Fruit fly (Drosophila melanogaster) whole organism, embryonic: ENCODE measurements around the gene CG34238.

ENCODE experiments used
- Adf1 ChIP-seq: fragments of 200-800 bp; sonication (Bioruptor generic); IDR thresholded peaks from 2 replicates; pipeline ENCODE4 v1.3.6; 2022; ENCODE audit warnings: missing biosample characterization, missing genetic modification characterization
- Aef1 ChIP-seq: fragments of 200-800 bp; sonication (Bioruptor generic); IDR thresholded peaks from 3 replicates; pipeline ENCODE4 v1.3.6; 2022; ENCODE audit warnings: missing biosample characterization, missing genetic modification characterization
- CG13123 ChIP-seq: fragments of 200-800 bp; sonication (Bioruptor generic); optimal IDR thresholded peaks from 2 replicates; lab custom pipeline; 2016; ENCODE audit warnings: missing biosample characterization, missing genetic modification characterization
- CG13287 ChIP-seq: fragments of 200-800 bp; sonication (Bioruptor generic); IDR thresholded peaks from 2 replicates; pipeline ENCODE4 v1.3.6; 2022; ENCODE audit warnings: missing biosample characterization, missing genetic modification characterization; ENCODE audit not compliant: partially characterized antibody
- CG13894 ChIP-seq: fragments of 200-800 bp; sonication (Bioruptor generic); optimal IDR thresholded peaks from 3 replicates; lab custom pipeline; 2018; ENCODE audit warnings: missing biosample characterization, mild to moderate bottlenecking, missing genetic modification characterization, moderate library complexity
- CG17385 ChIP-seq: fragments of 200-800 bp; sonication (Bioruptor generic); optimal IDR thresholded peaks from 3 replicates; lab custom pipeline; 2018; ENCODE audit warnings: missing biosample characterization, mild to moderate bottlenecking, missing genetic modification characterization
- CG17912 ChIP-seq: fragments of 200-800 bp; sonication (Bioruptor generic); optimal IDR thresholded peaks from 2 replicates; lab custom pipeline; 2018; ENCODE audit warnings: missing biosample characterization, mild to moderate bottlenecking, missing genetic modification characterization
- CG1832 ChIP-seq: fragments of 200-800 bp; sonication (Bioruptor generic); optimal IDR thresholded peaks from 2 replicates; lab custom pipeline; 2017; ENCODE audit warnings: missing biosample characterization, mild to moderate bottlenecking, missing genetic modification characterization, inconsistent platforms
- CG2199 ChIP-seq: fragments of 200-800 bp; sonication (Bioruptor generic); IDR thresholded peaks from 3 replicates; pipeline ENCODE4 v1.3.6; 2022; ENCODE audit warnings: missing biosample characterization, missing genetic modification characterization
- CG32767 ChIP-seq: fragments of 200-800 bp; sonication (Bioruptor generic); IDR thresholded peaks from 2 replicates; pipeline ENCODE4 v1.3.6; 2022; ENCODE audit warnings: missing biosample characterization, missing genetic modification characterization
- CG4360 ChIP-seq: fragments of 200-800 bp; sonication (Bioruptor generic); IDR thresholded peaks from 2 replicates; pipeline ENCODE4 v1.3.6; 2022; ENCODE audit warnings: missing biosample characterization, missing genetic modification characterization
- CG4404 ChIP-seq: fragments of 200-800 bp; sonication (Bioruptor generic); IDR thresholded peaks from 2 replicates; pipeline ENCODE4 v1.3.6; 2022; ENCODE audit warnings: missing biosample characterization, missing genetic modification characterization
- CG6654 ChIP-seq: fragments of 200-800 bp; sonication (Bioruptor generic); optimal IDR thresholded peaks from 2 replicates; lab custom pipeline; 2017; ENCODE audit warnings: missing biosample characterization, mild to moderate bottlenecking, missing genetic modification characterization
- CG8924 ChIP-seq: fragments of 200-800 bp; optimal IDR thresholded peaks from 3 replicates; lab custom pipeline; 2019; ENCODE audit warnings: missing biosample characterization, mild to moderate bottlenecking, missing genetic modification characterization, moderate library complexity
- Camta ChIP-seq: fragments of 200-800 bp; sonication (Bioruptor generic); optimal IDR thresholded peaks from 2 replicates; lab custom pipeline; 2016; ENCODE audit warnings: missing biosample characterization, missing genetic modification characterization
- D ChIP-seq, 2 experiments: fragments of 200-800 bp in 1 of 2; fragments of >200 bp in 1 of 2; sonication (Bioruptor generic) in 1 of 2; optimal IDR thresholded peaks; 2 replicates in 1 of 2; 3 replicates in 1 of 2; lab custom pipeline; 2017; ENCODE audit warnings: mild to moderate bottlenecking in 1 of 2, missing biosample characterization in 1 of 2, missing genetic modification characterization in 1 of 2, missing genetic modification reagents in 1 of 2
- Dbx ChIP-seq: fragments of 200-800 bp; sonication (Bioruptor generic); IDR thresholded peaks from 3 replicates; pipeline ENCODE4 v1.3.6; 2022; ENCODE audit warnings: missing biosample characterization, missing genetic modification characterization
- Dfd ChIP-seq, 2 experiments: fragments of >200 bp; optimal IDR thresholded peaks; 2 replicates each; lab custom pipeline; 2017; ENCODE audit warnings: missing biosample characterization in 2 of 2, missing genetic modification characterization in 2 of 2
- E2f1 ChIP-seq: fragments of 200-800 bp; sonication (Bioruptor generic); IDR thresholded peaks from 2 replicates; pipeline ENCODE4 v1.3.6; 2022; ENCODE audit warnings: missing biosample characterization, missing genetic modification characterization
- H2.0 ChIP-seq: fragments of 200-800 bp; sonication (Bioruptor generic); IDR thresholded peaks from 2 replicates; pipeline ENCODE4 v1.3.6; 2022; ENCODE audit warnings: missing biosample characterization, missing genetic modification characterization
- Hey ChIP-seq: fragments of 200-800 bp; sonication (Bioruptor generic); optimal IDR thresholded peaks from 3 replicates; lab custom pipeline; 2018; ENCODE audit warnings: missing biosample characterization, mild to moderate bottlenecking, missing genetic modification characterization
- Hmr ChIP-seq: fragments of 200-800 bp; sonication (Bioruptor generic); optimal IDR thresholded peaks from 3 replicates; lab custom pipeline; 2017; ENCODE audit warnings: mild to moderate bottlenecking, missing biosample characterization, missing genetic modification reagents, missing genetic modification characterization
- Med ChIP-seq: fragments of 200-800 bp; sonication (Bioruptor generic); peaks from one replicate; lab custom pipeline; 2016; ENCODE audit warnings: missing biosample characterization, missing genetic modification characterization, mild to moderate bottlenecking, inconsistent platforms, moderate library complexity
- Rfx ChIP-seq: fragments of 200-800 bp; sonication (Bioruptor generic); IDR thresholded peaks from 2 replicates; pipeline ENCODE4 v1.3.6; 2022; ENCODE audit warnings: missing biosample characterization, missing genetic modification characterization
- Trl ChIP-seq, 3 experiments: fragments of >200 bp in 2 of 3; fragments of 200-800 bp in 1 of 3; sonication (Bioruptor generic) in 1 of 3; optimal IDR thresholded peaks; 2 replicates in 1 of 3; 3 replicates in 2 of 3; lab custom pipeline; 2016 to 2017; ENCODE audit warnings: missing biosample characterization in 1 of 3, missing genetic modification characterization in 1 of 3
- abd-A ChIP-seq: fragments of 200-800 bp; sonication (Bioruptor generic); optimal IDR thresholded peaks from 3 replicates; lab custom pipeline; 2019; ENCODE audit warnings: missing biosample characterization, mild to moderate bottlenecking, missing genetic modification characterization, moderate library complexity
- bowl ChIP-seq: fragments of 200-800 bp; sonication (Bioruptor generic); IDR thresholded peaks from 2 replicates; pipeline ENCODE4 v1.3.6; 2022; ENCODE audit warnings: missing biosample characterization, missing genetic modification characterization
- cg ChIP-seq: fragments of 200-800 bp; sonication (Bioruptor generic); optimal IDR thresholded peaks from 3 replicates; lab custom pipeline; 2019; ENCODE audit warnings: missing biosample characterization, mild to moderate bottlenecking, missing genetic modification characterization, moderate library complexity
- chinmo ChIP-seq: fragments of 200-800 bp; sonication (Bioruptor generic); IDR thresholded peaks from 4 replicates; pipeline ENCODE4 v1.3.6; 2022; ENCODE audit warnings: missing biosample characterization, missing genetic modification characterization; ENCODE audit not compliant: partially characterized antibody
- chm ChIP-seq: fragments of 200-800 bp; sonication (Bioruptor generic); IDR thresholded peaks from 2 replicates; pipeline ENCODE4 v1.3.6; 2022; ENCODE audit warnings: missing biosample characterization, missing genetic modification characterization
- ci ChIP-seq: fragments of 200-800 bp; sonication (Bioruptor generic); IDR thresholded peaks from 3 replicates; pipeline ENCODE4 v1.3.6; 2022; ENCODE audit warnings: missing biosample characterization, missing genetic modification characterization
- crol ChIP-seq: fragments of 200-800 bp; sonication (Bioruptor generic); IDR thresholded peaks from 2 replicates; pipeline ENCODE4 v1.3.6; 2022; ENCODE audit warnings: missing biosample characterization, missing genetic modification characterization
- esg ChIP-seq: fragments of 200-800 bp; sonication (Bioruptor generic); conservative IDR thresholded peaks from 2 replicates; pipeline ENCODE4 v1.3.6; 2022; ENCODE audit warnings: missing biosample characterization, missing genetic modification characterization
- grn ChIP-seq: fragments of 200-800 bp; sonication (Bioruptor generic); optimal IDR thresholded peaks from 3 replicates; lab custom pipeline; 2017; ENCODE audit warnings: missing biosample characterization, missing genetic modification characterization
- hth ChIP-seq: fragments of >200 bp; optimal IDR thresholded peaks from 2 replicates; lab custom pipeline; 2017; ENCODE audit warnings: inconsistent platforms
- kay ChIP-seq: fragments of 200-800 bp; sonication (Bioruptor generic); optimal IDR thresholded peaks from 2 replicates; lab custom pipeline; 2016; ENCODE audit warnings: missing biosample characterization, missing genetic modification characterization
- kni ChIP-seq: fragments of 200-800 bp; sonication (Bioruptor generic); optimal IDR thresholded peaks from 3 replicates; lab custom pipeline; 2017; ENCODE audit warnings: mild to moderate bottlenecking, missing biosample characterization, missing genetic modification reagents, missing genetic modification characterization
- lola ChIP-seq, 3 experiments: fragments of >200 bp in 2 of 3; fragments of 200-800 bp in 1 of 3; sonication (Bioruptor generic) in 1 of 3; optimal IDR thresholded peaks; 2 replicates each; lab custom pipeline; 2017 to 2019; ENCODE audit warnings: missing biosample characterization in 3 of 3, missing genetic modification characterization in 3 of 3, mild to moderate bottlenecking in 1 of 3, moderate library complexity in 1 of 3
- sc ChIP-seq, 3 experiments: fragments of >200 bp in 2 of 3; fragments of 200-800 bp in 1 of 3; sonication (Bioruptor generic) in 1 of 3; optimal IDR thresholded peaks; 2 replicates in 2 of 3; 3 replicates in 1 of 3; lab custom pipeline; 2017; ENCODE audit warnings: mild to moderate bottlenecking in 1 of 3, missing biosample characterization in 1 of 3, missing genetic modification characterization in 1 of 3, missing genetic modification reagents in 1 of 3
- sd ChIP-seq: fragments of 200-800 bp; sonication (Bioruptor generic); optimal IDR thresholded peaks from 3 replicates; lab custom pipeline; 2018; ENCODE audit warnings: missing biosample characterization, mild to moderate bottlenecking, missing genetic modification characterization, moderate library complexity
- sqz ChIP-seq: fragments of 200-800 bp; sonication (Bioruptor generic); optimal IDR thresholded peaks from 3 replicates; lab custom pipeline; 2018; ENCODE audit warnings: missing biosample characterization, mild to moderate bottlenecking, missing genetic modification characterization
- sr ChIP-seq: fragments of 200-800 bp; sonication (Bioruptor generic); IDR thresholded peaks from 3 replicates; pipeline ENCODE4 v1.3.6; 2022; ENCODE audit warnings: missing biosample characterization, missing genetic modification characterization
- wek ChIP-seq: fragments of 200-800 bp; sonication (Bioruptor generic); optimal IDR thresholded peaks from 3 replicates; lab custom pipeline; 2018; ENCODE audit warnings: missing biosample characterization, mild to moderate bottlenecking, missing genetic modification characterization, moderate library complexity

CG34238 gene

DNA sequence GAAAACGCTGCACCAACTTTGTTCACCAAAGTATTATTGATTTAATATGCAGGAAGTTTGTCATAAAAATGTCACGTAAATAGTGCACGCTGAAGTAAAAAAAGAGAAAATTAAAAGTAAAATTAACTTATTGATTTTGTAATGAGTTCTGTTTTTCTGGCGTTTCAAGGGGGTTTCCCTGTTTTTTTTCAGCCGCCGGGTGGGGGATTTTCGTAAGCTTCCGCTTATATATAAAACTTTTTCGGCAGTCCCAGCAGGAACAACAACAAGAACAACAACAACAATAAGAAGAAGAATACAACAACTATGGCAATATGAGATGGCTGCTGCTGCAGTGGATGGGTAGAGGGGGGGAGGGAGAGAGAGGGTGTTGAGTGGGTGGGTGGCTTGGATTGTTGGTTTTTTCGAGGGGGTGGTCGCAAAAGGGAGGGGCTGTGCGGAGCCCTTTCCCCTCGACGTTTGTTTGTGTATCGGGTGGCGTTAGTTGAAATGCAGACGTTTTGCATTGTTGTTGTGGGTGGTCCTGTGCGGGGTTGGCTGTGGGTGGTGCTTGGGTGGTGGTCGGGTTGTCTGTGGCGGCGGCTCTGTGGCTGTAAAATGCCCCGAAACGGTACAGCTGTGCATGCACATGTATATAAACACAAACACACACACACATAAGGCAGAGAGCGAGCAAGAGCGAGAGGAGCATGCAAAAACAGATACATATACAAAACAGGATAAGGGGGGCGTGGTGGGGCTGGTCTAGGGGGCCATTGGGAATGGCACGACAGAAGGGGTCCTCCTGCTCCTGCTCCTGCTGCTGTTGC is 43.5 kb downstream of the CG34238 start (continued):
- TF ChIP-seq ci (GFP tag; lab: Robert Waterston, UW) (peak; percentile 48; the same call in 1 of the 3 replicates), bowl (GFP tag; lab: Robert Waterston, UW) (0 out of 2 replicates have a peak, but pooled peaks have one; percentile 13), CG4360 (GFP tag; lab: Robert Waterston, UW) (peak; percentile 74), Dfd (GFP tag; optimal IDR thresholded peaks at IDR 0.05; lab: Kevin White, UChicago) (peak in 1 of 2 experiments; percentile 25), CG17385 (GFP tag; lab: Kevin White, UChicago) (peak; percentile 42), Aef1 (no peak), grn (GFP tag; lab: Kevin White, UChicago) (no peak)

- TF ChIP-seq CG32767 (GFP tag; lab: Robert Waterston, UW), result peak; percentile 68; the same call in 1 of the 2 replicates
- TF ChIP-seq abd-A (tag; lab: Kevin White, UChicago), result peak; percentile 87
- TF ChIP-seq Adf1 (GFP tag; lab: Robert Waterston, UW), result peak; percentile 42; the same call in 1 of the 2 replicates
- TF ChIP-seq CG13894 (tag; lab: Kevin White, UChicago), result peak; percentile 50
- no peak for TF ChIP-seq wek (GFP tag; lab: Kevin White, UChicago)
- TF ChIP-seq sr (GFP tag; lab: Robert Waterston, UW), result peak; percentile 49; the same call in 2 of the 3 replicates
- 0 out of 3 replicates have a peak, but pooled peaks have one; percentile 21 for TF ChIP-seq Dbx
- peak; percentile 90 for TF ChIP-seq crol (GFP tag; lab: Robert Waterston, UW)
- TF ChIP-seq sc (optimal IDR thresholded peaks at IDR 0.05; lab: Kevin White, UChicago), result no peak
- no peak for TF ChIP-seq sc (GFP tag; optimal IDR thresholded peaks at IDR 0.05; lab: Kevin White, UChicago)
- 0 out of 3 replicates have a peak, but pooled peaks have one; percentile 30 for TF ChIP-seq ci (GFP tag; lab: Robert Waterston, UW)
- TF ChIP-seq bowl (GFP tag; lab: Robert Waterston, UW), result no peak
- TF ChIP-seq Rfx (GFP tag; lab: Robert Waterston, UW), result peak; percentile 5; the same call in 1 of the 2 replicates
- TF ChIP-seq chm, result 0 out of 2 replicates have a peak, but pooled peaks have one; percentile 32
- TF ChIP-seq Hmr (GFP tag; lab: Kevin White, UChicago), result peak; percentile 19
- TF ChIP-seq lola (GFP tag; optimal IDR thresholded peaks at IDR 0.05; lab: Kevin White, UChicago), result no peak
- TF ChIP-seq sqz (GFP tag; lab: Kevin White, UChicago), result peak; percentile 11
- TF ChIP-seq Med (GFP tag; lab: Kevin White, UChicago), result peak; percentile 15
- TF ChIP-seq CG17385 (GFP tag; lab: Kevin White, UChicago), result peak; percentile 22
- TF ChIP-seq Hey (tag; lab: Kevin White, UChicago), result peak; percentile 39
- no peak for TF ChIP-seq esg (GFP tag; lab: Robert Waterston, UW)
- no peak for TF ChIP-seq CG4404 (GFP tag; lab: Robert Waterston, UW)
Observed at dm6 chr3L:10672540-10672939, 46.2 kb downstream of the CG34238 start.

- no peak for TF ChIP-seq kay
- no peak for TF ChIP-seq hth
- TF ChIP-seq kni (GFP tag; lab: Kevin White, UChicago), result peak; percentile 50
- TF ChIP-seq Dbx, result no peak
- peak; percentile 75 for TF ChIP-seq CG1832
- no peak for TF ChIP-seq Camta (GFP tag; lab: Kevin White, UChicago)
- peak; percentile 79 to 85 for TF ChIP-seq Trl (optimal IDR thresholded peaks at IDR 0.05; lab: Kevin White, UChicago)
- TF ChIP-seq Trl (GFP tag; optimal IDR thresholded peaks at IDR 0.05; lab: Kevin White, UChicago), result no peak
- no peak for TF ChIP-seq E2f1
- no peak for TF ChIP-seq CG17912 (GFP tag; lab: Kevin White, UChicago)
- peak; percentile 70 for TF ChIP-seq crol (GFP tag; lab: Robert Waterston, UW)
- TF ChIP-seq H2.0, result no peak
- no peak for TF ChIP-seq D (optimal IDR thresholded peaks at IDR 0.05; lab: Kevin White, UChicago)
- TF ChIP-seq D (GFP tag; optimal IDR thresholded peaks at IDR 0.05; lab: Kevin White, UChicago), result no peak
- peak; percentile 39 for TF ChIP-seq CG8924 (tag; lab: Kevin White, UChicago)
- TF ChIP-seq cg, result peak; percentile 94
- TF ChIP-seq sd (tag; lab: Kevin White, UChicago), result peak; percentile 80
- no peak for TF ChIP-seq CG6654 (GFP tag; lab: Kevin White, UChicago)
- peak; percentile 42; the same call in 1 of the 3 replicates for TF ChIP-seq CG2199 (GFP tag; lab: Robert Waterston, UW)
- TF ChIP-seq chinmo (GFP tag; lab: Robert Waterston, UW), result 0 out of 4 replicates have a peak, but pooled peaks have one; percentile 65
- TF ChIP-seq CG13123 (GFP tag; lab: Kevin White, UChicago), result no peak
- peak; percentile 21; the same call in 1 of the 2 replicates for TF ChIP-seq CG13287 (GFP tag; lab: Robert Waterston, UW)
Observed at dm6 chr3L:10674145-10674547, 47.8 kb downstream of the CG34238 start.
